Fruit fly (Drosophila melanogaster): ENCODE data around the gene otu.

Gene otu

DNA sequence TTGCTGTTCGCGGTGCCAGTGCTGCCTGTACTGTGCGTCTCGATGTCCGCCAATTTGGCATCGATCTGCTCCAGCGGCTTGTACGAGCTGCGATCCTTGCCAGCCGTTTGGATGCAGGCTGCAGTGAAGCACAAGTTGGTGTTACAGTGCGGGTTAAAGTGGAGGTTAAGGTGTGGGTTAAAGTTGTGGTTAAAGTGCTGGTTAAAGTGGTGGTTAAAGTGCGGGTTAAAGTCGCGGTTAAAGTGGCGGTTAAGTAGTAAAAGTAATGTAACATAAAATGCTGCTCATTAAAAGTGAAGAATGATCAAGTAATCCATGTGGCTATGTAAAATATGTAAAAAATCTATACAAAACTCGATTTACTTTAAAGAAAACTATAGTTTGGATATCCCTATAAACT, 37.2 kb downstream of the otu start:
- TF ChIP-seq Bgb (GFP tag; IDR thresholded peaks at IDR 0.05; ENCODE audit: partially characterized antibody) (peak; percentile 95), Scr (GFP tag; IDR thresholded peaks at IDR 0.05; ENCODE audit: partially characterized antibody) (peak; percentile 90), vfl (GFP tag; optimal IDR thresholded peaks at IDR 0.05) (no peak), ato (GFP tag; IDR thresholded peaks at IDR 0.05; ENCODE audit: partially characterized antibody) (peak; percentile 100), chinmo (GFP tag; IDR thresholded peaks at IDR 0.05; ENCODE audit: partially characterized antibody) (peak; percentile 100), zfh1 (GFP tag; IDR thresholded peaks at IDR 0.05) (no peak), Dll (GFP tag; IDR thresholded peaks at IDR 0.05; ENCODE audit: partially characterized antibody) (peak; percentile 92), Deaf1 (tag; optimal IDR thresholded peaks at IDR 0.05) (no peak), zen2 (GFP tag; IDR thresholded peaks at IDR 0.05; ENCODE audit: partially characterized antibody) (peak; percentile 100), nom (GFP tag; optimal IDR thresholded peaks at IDR 0.05) (no peak), CG42726 (GFP tag; IDR thresholded peaks at IDR 0.05; ENCODE audit: partially characterized antibody) (peak; percentile 71; the same call in 1 of the 2 replicates), CG30431 (GFP tag; optimal IDR thresholded peaks at IDR 0.05) (no peak), tna (GFP tag; IDR thresholded peaks at IDR 0.05; ENCODE audit: partially characterized antibody) (peak; percentile 100), CG34224 (GFP tag; IDR thresholded peaks at IDR 0.05; ENCODE audit: partially characterized antibody) (peak; percentile 100), mld (GFP tag; IDR thresholded peaks at IDR 0.05; ENCODE audit: partially characterized antibody) (peak; percentile 100), bbx (GFP tag; IDR thresholded peaks at IDR 0.05; ENCODE audit: partially characterized antibody) (peak; percentile 61; the same call in 1 of the 2 replicates), Sry-δ (GFP tag; optimal IDR thresholded peaks at IDR 0.05) (no peak), pan (optimal IDR thresholded peaks at IDR 0.05) (no peak), pan (GFP tag; optimal IDR thresholded peaks at IDR 0.05 in 1 of 2, IDR thresholded peaks at IDR 0.05 in 1 of 2) (no peak), nerfin-2 (GFP tag; IDR thresholded peaks at IDR 0.05; ENCODE audit: partially characterized antibody) (peak; percentile 100), danr (GFP tag; IDR thresholded peaks at IDR 0.05) (no peak), CG2129 (GFP tag; IDR thresholded peaks at IDR 0.05; ENCODE audit: partially characterized antibody) (peak; percentile 51; the same call in 1 of the 2 replicates), hb (GFP tag; IDR thresholded peaks at IDR 0.05; ENCODE audit: partially characterized antibody) (peak; percentile 100), Doc3 (GFP tag; IDR thresholded peaks at IDR 0.05; ENCODE audit: partially characterized antibody) (peak; percentile 88), knrl (GFP tag; IDR thresholded peaks at IDR 0.05; ENCODE audit: partially characterized antibody) (peak; percentile 48; the same call in 2 of the 3 replicates), sna (GFP tag; IDR thresholded peaks at IDR 0.05; ENCODE audit: partially characterized antibody) (peak; percentile 97), amos (GFP tag; IDR thresholded peaks at IDR 0.05; ENCODE audit: partially characterized antibody) (peak; percentile 81), CG16813 (GFP tag; IDR thresholded peaks at IDR 0.05; ENCODE audit: partially characterized antibody) (peak; percentile 99), CG14860 (GFP tag; IDR thresholded peaks at IDR 0.05; ENCODE audit: partially characterized antibody) (peak; percentile 100), Dad (GFP tag; optimal IDR thresholded peaks at IDR 0.05) (no peak), CG13287 (GFP tag; IDR thresholded peaks at IDR 0.05; ENCODE audit: partially characterized antibody) (peak; percentile 85), Opbp (GFP tag; IDR thresholded peaks at IDR 0.05; ENCODE audit: partially characterized antibody) (peak; percentile 99; the same call in 2 of the 3 replicates), hbn (GFP tag; IDR thresholded peaks at IDR 0.05; ENCODE audit: partially characterized antibody) (peak; percentile 92), unc-4 (GFP tag; IDR thresholded peaks at IDR 0.05; ENCODE audit: partially characterized antibody) (peak; percentile 77), CG7963 (GFP tag; IDR thresholded peaks at IDR 0.05; ENCODE audit: partially characterized antibody) (peak; percentile 100), oc (tag; optimal IDR thresholded peaks at IDR 0.05) (no peak), inv (GFP tag; IDR thresholded peaks at IDR 0.05; ENCODE audit: partially characterized antibody) (peak; percentile 82; the same call in 1 of the 2 replicates), CG6791 (GFP tag; IDR thresholded peaks at IDR 0.05; ENCODE audit: partially characterized antibody) (peak; percentile 100), HLH4C (GFP tag; IDR thresholded peaks at IDR 0.05; ENCODE audit: partially characterized antibody) (peak; percentile 100), CG7556 (GFP tag; optimal IDR thresholded peaks at IDR 0.05) (no peak), vnd (GFP tag; IDR thresholded peaks at IDR 0.05; ENCODE audit: partially characterized antibody) (peak; percentile 99)
